Fruit fly (Drosophila melanogaster) whole organism, embryonic: ENCODE measurements around the gene PGAP1.

Experiments used
- Abd-B ChIP-seq: fragments of 200-800 bp; sonication (Bioruptor generic); optimal IDR thresholded peaks from 2 replicates; lab custom pipeline; 2018; ENCODE audit warnings: missing biosample characterization, mild to moderate bottlenecking, missing genetic modification characterization, moderate library complexity
- Ada2b ChIP-seq: fragments of 200-800 bp; sonication (Bioruptor generic); IDR thresholded peaks from 2 replicates; pipeline ENCODE4 v1.3.6; 2022; ENCODE audit warnings: missing biosample characterization, missing genetic modification characterization
- C15 ChIP-seq: fragments of 200-800 bp; sonication (Bioruptor generic); IDR thresholded peaks from 3 replicates; pipeline ENCODE4 v1.3.6; 2022; ENCODE audit warnings: missing biosample characterization, missing genetic modification characterization
- CG10209 ChIP-seq: fragments of 200-800 bp; sonication (Bioruptor generic); optimal IDR thresholded peaks from 3 replicates; lab custom pipeline; 2017; ENCODE audit warnings: missing biosample characterization, mild to moderate bottlenecking, missing genetic modification characterization, missing genetic modification reagents
- CG1233 ChIP-seq: fragments of 200-800 bp; sonication (Bioruptor generic); optimal IDR thresholded peaks from 4 replicates; lab custom pipeline; 2018; ENCODE audit warnings: missing biosample characterization, mild to moderate bottlenecking, missing genetic modification characterization
- CG14014 ChIP-seq: fragments of 200-800 bp; sonication (Bioruptor generic); IDR thresholded peaks from 2 replicates; pipeline ENCODE4 v1.3.6; 2022; ENCODE audit warnings: missing biosample characterization, missing genetic modification characterization
- CG14860 ChIP-seq: fragments of 200-800 bp; sonication (Bioruptor generic); IDR thresholded peaks from 3 replicates; pipeline ENCODE4 v1.3.6; 2022; ENCODE audit warnings: missing biosample characterization, missing genetic modification characterization; ENCODE audit not compliant: partially characterized antibody
- CG15479 ChIP-seq: fragments of 200-800 bp; sonication (Bioruptor generic); optimal IDR thresholded peaks from 3 replicates; lab custom pipeline; 2019; ENCODE audit warnings: missing biosample characterization, mild to moderate bottlenecking, missing genetic modification characterization, moderate library complexity
- CG17829 ChIP-seq: fragments of 200-800 bp; optimal IDR thresholded peaks from 2 replicates; lab custom pipeline; 2019; ENCODE audit warnings: missing biosample characterization, mild to moderate bottlenecking, missing genetic modification characterization, moderate library complexity
- CG18262 ChIP-seq: fragments of 200-800 bp; optimal IDR thresholded peaks from 3 replicates; lab custom pipeline; 2019; ENCODE audit warnings: missing biosample characterization, mild to moderate bottlenecking, missing genetic modification characterization, moderate library complexity
- CG2116 ChIP-seq: fragments of 200-800 bp; sonication (Bioruptor generic); optimal IDR thresholded peaks from 3 replicates; lab custom pipeline; 2018; ENCODE audit warnings: missing biosample characterization, mild to moderate bottlenecking, missing genetic modification characterization
- CG2889 ChIP-seq: fragments of 200-800 bp; sonication (Bioruptor generic); IDR thresholded peaks from 3 replicates; pipeline ENCODE4 v1.3.6; 2022; ENCODE audit warnings: missing biosample characterization, missing genetic modification characterization
- CG32532 ChIP-seq: fragments of 200-800 bp; sonication (Bioruptor generic); IDR thresholded peaks from 2 replicates; pipeline ENCODE4 v1.3.6; 2022; ENCODE audit warnings: missing biosample characterization, missing genetic modification characterization
- CG3847 ChIP-seq: fragments of 200-800 bp; sonication (Bioruptor generic); IDR thresholded peaks from 2 replicates; pipeline ENCODE4 v1.3.6; 2022; ENCODE audit warnings: missing biosample characterization, missing genetic modification characterization
- CG43689 ChIP-seq: fragments of 200-800 bp; sonication (Bioruptor generic); IDR thresholded peaks from 2 replicates; pipeline ENCODE4 v1.3.6; 2022; ENCODE audit warnings: missing biosample characterization, missing genetic modification characterization
- CG4820 ChIP-seq: fragments of 200-800 bp; sonication (Bioruptor generic); optimal IDR thresholded peaks from 3 replicates; lab custom pipeline; 2016; ENCODE audit warnings: missing biosample characterization, missing genetic modification characterization
- CG6683 ChIP-seq: fragments of 200-800 bp; sonication (Bioruptor generic); optimal IDR thresholded peaks from 2 replicates; lab custom pipeline; 2017; ENCODE audit warnings: missing biosample characterization, mild to moderate bottlenecking, missing genetic modification characterization, missing genetic modification reagents
- CG7839 ChIP-seq: fragments of 200-800 bp; sonication (Bioruptor generic); optimal IDR thresholded peaks from 3 replicates; lab custom pipeline; 2018; ENCODE audit warnings: missing biosample characterization, mild to moderate bottlenecking, missing genetic modification characterization, moderate library complexity
- CG8388 ChIP-seq: fragments of 200-800 bp; sonication (Bioruptor generic); optimal IDR thresholded peaks from 2 replicates; lab custom pipeline; 2019; ENCODE audit warnings: missing biosample characterization, mild to moderate bottlenecking, missing genetic modification characterization, moderate library complexity
- CG9727 ChIP-seq: fragments of 200-800 bp; sonication (Bioruptor generic); optimal IDR thresholded peaks from 3 replicates; lab custom pipeline; 2017; ENCODE audit warnings: missing biosample characterization, mild to moderate bottlenecking, missing genetic modification characterization
- CG9932 ChIP-seq: fragments of 200-800 bp; sonication (Bioruptor generic); IDR thresholded peaks from 2 replicates; pipeline ENCODE4 v1.3.6; 2022; ENCODE audit warnings: missing biosample characterization, missing genetic modification characterization
- Deaf1 ChIP-seq: fragments of 200-800 bp; optimal IDR thresholded peaks from 3 replicates; lab custom pipeline; 2019; ENCODE audit warnings: missing biosample characterization, mild to moderate bottlenecking, missing genetic modification characterization, moderate library complexity
- Doc2 ChIP-seq: fragments of 200-800 bp; sonication (Bioruptor generic); IDR thresholded peaks from 2 replicates; pipeline ENCODE4 v1.3.6; 2022; ENCODE audit warnings: missing biosample characterization, missing genetic modification characterization
- E2f1 ChIP-seq: fragments of 200-800 bp; sonication (Bioruptor generic); IDR thresholded peaks from 2 replicates; pipeline ENCODE4 v1.3.6; 2022; ENCODE audit warnings: missing biosample characterization, missing genetic modification characterization
- Hey ChIP-seq: fragments of 200-800 bp; sonication (Bioruptor generic); optimal IDR thresholded peaks from 3 replicates; lab custom pipeline; 2018; ENCODE audit warnings: missing biosample characterization, mild to moderate bottlenecking, missing genetic modification characterization
- Lpt ChIP-seq: fragments of >200 bp; optimal IDR thresholded peaks from 2 replicates; lab custom pipeline; 2018; ENCODE audit warnings: missing biosample characterization, missing genetic modification characterization
- Nf-YB ChIP-seq: fragments of 200-800 bp; sonication (Bioruptor generic); optimal IDR thresholded peaks from 3 replicates; lab custom pipeline; 2019; ENCODE audit warnings: missing biosample characterization, mild to moderate bottlenecking, missing genetic modification characterization, moderate library complexity
- Spps ChIP-seq: fragments of 200-800 bp; sonication (Bioruptor generic); optimal IDR thresholded peaks from 2 replicates; lab custom pipeline; 2018; ENCODE audit warnings: missing biosample characterization, mild to moderate bottlenecking, missing genetic modification characterization
- YL-1 ChIP-seq: fragments of 200-800 bp; sonication (Bioruptor generic); optimal IDR thresholded peaks from 3 replicates; lab custom pipeline; 2017; ENCODE audit warnings: missing biosample characterization, mild to moderate bottlenecking, missing genetic modification characterization
- ato ChIP-seq: fragments of 200-800 bp; sonication (Bioruptor generic); IDR thresholded peaks from 2 replicates; pipeline ENCODE4 v1.3.6; 2022; ENCODE audit warnings: missing biosample characterization, missing genetic modification characterization; ENCODE audit not compliant: partially characterized antibody
- cato ChIP-seq: fragments of 200-800 bp; sonication (Bioruptor generic); optimal IDR thresholded peaks from 2 replicates; lab custom pipeline; 2016; ENCODE audit warnings: missing biosample characterization, missing genetic modification characterization, borderline replicate concordance
- chm ChIP-seq: fragments of 200-800 bp; sonication (Bioruptor generic); IDR thresholded peaks from 2 replicates; pipeline ENCODE4 v1.3.6; 2022; ENCODE audit warnings: missing biosample characterization, missing genetic modification characterization
- crp ChIP-seq, 2 experiments: fragments of 200-800 bp; sonication (Bioruptor generic); optimal IDR thresholded peaks; 2 replicates in 1 of 2; 3 replicates in 1 of 2; lab custom pipeline; 2017; ENCODE audit warnings: missing biosample characterization in 2 of 2, missing genetic modification characterization in 2 of 2, mild to moderate bottlenecking in 1 of 2, moderate library complexity in 1 of 2
- fd3F ChIP-seq: fragments of 200-800 bp; sonication (Bioruptor generic); optimal IDR thresholded peaks from 2 replicates; lab custom pipeline; 2018; ENCODE audit warnings: missing biosample characterization, mild to moderate bottlenecking, missing genetic modification characterization, moderate library complexity
- jigr1 ChIP-seq: fragments of 200-800 bp; sonication (Bioruptor generic); IDR thresholded peaks from 3 replicates; pipeline ENCODE4 v1.3.6; 2022; ENCODE audit warnings: missing biosample characterization, missing genetic modification characterization
- kay ChIP-seq: fragments of 200-800 bp; sonication (Bioruptor generic); optimal IDR thresholded peaks from 2 replicates; lab custom pipeline; 2016; ENCODE audit warnings: missing biosample characterization, missing genetic modification characterization
- lmd ChIP-seq: fragments of 200-800 bp; sonication (Bioruptor generic); IDR thresholded peaks from 2 replicates; pipeline ENCODE4 v1.3.6; 2022; ENCODE audit warnings: missing biosample characterization, missing genetic modification characterization
- pan ChIP-seq, 4 experiments: fragments of >200 bp in 3 of 4; fragments of 200-800 bp in 1 of 4; sonication (Bioruptor generic) in 1 of 4; optimal IDR thresholded peaks in 3 of 4; IDR thresholded peaks in 1 of 4; 2 replicates each; pipeline versions ENCODE4 v1.3.6 to Lab custom; 2017 to 2022; ENCODE audit warnings: missing biosample characterization in 2 of 4, missing genetic modification characterization in 2 of 4, mixed read lengths in 1 of 4
- peb ChIP-seq: fragments of 200-800 bp; sonication (Bioruptor generic); IDR thresholded peaks from 2 replicates; pipeline ENCODE4 v1.3.6; 2022; ENCODE audit warnings: missing biosample characterization, missing genetic modification characterization
- pita ChIP-seq: fragments of 200-800 bp; sonication (Bioruptor generic); optimal IDR thresholded peaks from 2 replicates; lab custom pipeline; 2017; ENCODE audit warnings: missing biosample characterization, mild to moderate bottlenecking, missing genetic modification characterization
- ranshi ChIP-seq: fragments of 200-800 bp; sonication (Bioruptor generic); IDR thresholded peaks from 2 replicates; pipeline ENCODE4 v1.3.6; 2022; ENCODE audit warnings: missing biosample characterization, missing genetic modification characterization
- scrt ChIP-seq: fragments of 200-800 bp; sonication (Bioruptor generic); optimal IDR thresholded peaks from 2 replicates; lab custom pipeline; 2018; ENCODE audit warnings: missing biosample characterization, mild to moderate bottlenecking, missing genetic modification characterization, moderate library complexity
- sima ChIP-seq: fragments of 200-800 bp; sonication (Bioruptor generic); optimal IDR thresholded peaks from 2 replicates; lab custom pipeline; 2016; ENCODE audit warnings: missing biosample characterization, missing genetic modification characterization
- ssp ChIP-seq: fragments of 200-800 bp; sonication (Bioruptor generic); IDR thresholded peaks from 2 replicates; pipeline ENCODE4 v1.3.6; 2022; ENCODE audit warnings: missing biosample characterization, missing genetic modification characterization
- stwl ChIP-seq: fragments of 200-800 bp; sonication (Bioruptor generic); optimal IDR thresholded peaks from 3 replicates; lab custom pipeline; 2018; ENCODE audit warnings: missing biosample characterization, mild to moderate bottlenecking, missing genetic modification characterization, moderate library complexity
- usp ChIP-seq: fragments of >200 bp; optimal IDR thresholded peaks from 2 replicates; lab custom pipeline; 2017; ENCODE audit warnings: missing biosample characterization, missing genetic modification characterization
- vnd ChIP-seq: fragments of 200-800 bp; sonication (Bioruptor generic); IDR thresholded peaks from 3 replicates; pipeline ENCODE4 v1.3.6; 2022; ENCODE audit warnings: missing biosample characterization, missing genetic modification characterization; ENCODE audit not compliant: partially characterized antibody

PGAP1 gene

dm6 chrX:5689417-5690215 lies at the start of gene PGAP1, which contains the start of gene cv (continued):
- no peak for TF ChIP-seq E2f1 (GFP tag; lab: Robert Waterston, UW)
- TF ChIP-seq CG1233 (GFP tag; lab: Kevin White, UChicago), result no peak
- peak; percentile 70; the same call in 2 of the 3 replicates for TF ChIP-seq CG14860 (GFP tag; lab: Robert Waterston, UW)
- no peak for TF ChIP-seq ranshi (GFP tag; lab: Robert Waterston, UW)
- TF ChIP-seq jigr1, result no peak
- TF ChIP-seq CG18262 (tag; lab: Kevin White, UChicago), result peak; percentile 47
- no peak for TF ChIP-seq CG10209 (GFP tag; lab: Kevin White, UChicago)
- no peak for TF ChIP-seq pita (GFP tag; lab: Kevin White, UChicago)
- peak; percentile 27 for TF ChIP-seq CG32532 (GFP tag; lab: Robert Waterston, UW)
- TF ChIP-seq ato (GFP tag; lab: Robert Waterston, UW), result peak; percentile 79
- no peak for TF ChIP-seq Ada2b (GFP tag; lab: Robert Waterston, UW)
- no peak for TF ChIP-seq peb (GFP tag; lab: Robert Waterston, UW)
- TF ChIP-seq Abd-B (GFP tag; lab: Kevin White, UChicago), result no peak
- no peak for TF ChIP-seq chm (GFP tag; lab: Robert Waterston, UW)
- peak; percentile 20 for TF ChIP-seq CG17829 (tag; lab: Kevin White, UChicago)
- TF ChIP-seq CG14014 (GFP tag; lab: Robert Waterston, UW), result no peak

- TF ChIP-seq Lpt (GFP tag; lab: Kevin White, UChicago) (no peak), cato (no peak), CG2889 (GFP tag; lab: Robert Waterston, UW) (no peak), vnd (GFP tag; lab: Robert Waterston, UW) (peak; percentile 99), Spps (tag; lab: Kevin White, UChicago) (no peak), sima (no peak), stwl (tag; lab: Kevin White, UChicago) (peak; percentile 71), Hey (tag; lab: Kevin White, UChicago) (no peak), Nf-YB (GFP tag; lab: Kevin White, UChicago) (peak; percentile 4), CG2116 (peak; percentile 93), lmd (GFP tag; lab: Robert Waterston, UW) (peak; percentile 35; the same call in 1 of the 2 replicates), C15 (GFP tag; lab: Robert Waterston, UW) (no peak), CG9932 (GFP tag; lab: Robert Waterston, UW) (peak; percentile 92), ssp (peak; percentile 57), CG8388 (peak; percentile 25), crp (GFP tag; optimal IDR thresholded peaks at IDR 0.05; lab: Kevin White, UChicago) (peak; percentile 93 to 98), pan (optimal IDR thresholded peaks at IDR 0.05; lab: Kevin White, UChicago) (no peak), pan (GFP tag; optimal IDR thresholded peaks at IDR 0.05 in 1 of 2, IDR thresholded peaks at IDR 0.05 in 1 of 2) (peak in 1 of 2 experiments; percentile 5), Deaf1 (tag; lab: Kevin White, UChicago) (no peak), CG4820 (GFP tag; lab: Kevin White, UChicago) (no peak), CG3847 (GFP tag; lab: Robert Waterston, UW) (peak; percentile 87), CG15479 (GFP tag; lab: Kevin White, UChicago) (peak; percentile 5), fd3F (GFP tag; lab: Kevin White, UChicago) (no peak), kay (GFP tag; lab: Kevin White, UChicago) (no peak), Doc2 (no peak), CG6683 (no peak), CG7839 (tag; lab: Kevin White, UChicago) (no peak), CG9727 (GFP tag; lab: Kevin White, UChicago) (no peak), scrt (GFP tag; lab: Kevin White, UChicago) (no peak), Abd-B (GFP tag; lab: Kevin White, UChicago) (no peak), usp (no peak), YL-1 (GFP tag; lab: Kevin White, UChicago) (peak; percentile 49), CG43689 (GFP tag; lab: Robert Waterston, UW) (no peak)
Observed at dm6 chrX:5737676-5738220, 48.5 kb upstream of the PGAP1 start, which contains the start of gene Snx27. Gene Snx27 (minus strand): TSS chrX:5738031.
